ENCODE assay signal across 3 worm cellular contexts in genomic region chrIV:856038-856437, ce11.
A peak's percentile ranks its signal among the peaks of the same experiment; 100 is the strongest.
TF ChIP-seq lines count a peak whose summit lies in the region.

No protein-coding gene starts in this region.

TF ChIP-seq in whole organism, L4 larva, 104 proteins besides CTCF, POLR2A, EP300 and RAD21:
- no peak for TF ChIP-seq lin-39 (tag; optimal IDR thresholded peaks at IDR 0.05; lab: Kevin White, UChicago)
- TF ChIP-seq aha-1 (tag; lab: Kevin White, UChicago), result peak; percentile 7
- no peak for TF ChIP-seq nhr-10 (tag; optimal IDR thresholded peaks at IDR 0.05; lab: Kevin White, UChicago)
- no peak for TF ChIP-seq lin-38 (GFP tag; IDR thresholded peaks at IDR 0.05; lab: Robert Waterston, UW)
- TF ChIP-seq mxl-3 (GFP tag; optimal IDR thresholded peaks at IDR 0.05; lab: Kevin White, UChicago), result no peak

TF ChIP-seq in whole organism, early embryonic, 17 proteins besides CTCF, POLR2A, EP300 and RAD21:
- TF ChIP-seq ceh-36 (tag; optimal IDR thresholded peaks at IDR 0.05; lab: Kevin White, UChicago) (peak; percentile 77), hmbx-1 (tag; optimal IDR thresholded peaks at IDR 0.05; lab: Kevin White, UChicago) (no peak), hnd-1 (tag; optimal IDR thresholded peaks at IDR 0.05; lab: Kevin White, UChicago) (no peak), ceh-13 (GFP tag; optimal IDR thresholded peaks at IDR 0.05; lab: Kevin White, UChicago) (no peak), tbx-11 (GFP tag; IDR thresholded peaks at IDR 0.05; lab: Robert Waterston, UW) (no peak), B0310.2 (tag; optimal IDR thresholded peaks at IDR 0.05; lab: Kevin White, UChicago) (no peak)

TF ChIP-seq in whole organism, late embryonic, 69 proteins besides CTCF, POLR2A, EP300 and RAD21:
- TF ChIP-seq dve-1 (tag; optimal IDR thresholded peaks at IDR 0.05; lab: Kevin White, UChicago), result peak; percentile 93
- TF ChIP-seq ceh-48 (tag; optimal IDR thresholded peaks at IDR 0.05; lab: Kevin White, UChicago), result no peak
- TF ChIP-seq ceh-34 (tag; optimal IDR thresholded peaks at IDR 0.05; lab: Kevin White, UChicago), result no peak

Comparison
In these comparisons a context has a peak if more than half of its experiments do, and no peak if none do; other contexts are left out.
1. Of the 7 proteins assayed by ChIP-seq in both whole organism, L4 larva and whole organism, late embryonic: peak only in whole organism, L4 larva: none; only in whole organism, late embryonic: dve-1; in both: none; in neither: 6.